Fruit fly (Drosophila melanogaster): Measurements from ENCODE around the gene Nemp.

dm6 chrX:16641101-16641420 is 13.8 kb downstream of the Nemp start:
- TF ChIP-seq CG6854 (GFP tag; optimal IDR thresholded peaks at IDR 0.05), result no peak
- no peak for TF ChIP-seq Sox102F (GFP tag; optimal IDR thresholded peaks at IDR 0.05)
- TF ChIP-seq svp (GFP tag), result no peak
- TF ChIP-seq CG9139 (GFP tag; optimal IDR thresholded peaks at IDR 0.05), result no peak
- TF ChIP-seq Gug (GFP tag; IDR thresholded peaks at IDR 0.05), result no peak
- no peak for TF ChIP-seq fd85E (GFP tag; optimal IDR thresholded peaks at IDR 0.05)
- no peak for TF ChIP-seq Lpt (GFP tag; optimal IDR thresholded peaks at IDR 0.05)
- no peak for TF ChIP-seq Hr4 (GFP tag; optimal IDR thresholded peaks at IDR 0.05)
- TF ChIP-seq Blimp-1 (GFP tag; optimal IDR thresholded peaks at IDR 0.05), result no peak
